Worm (Caenorhabditis elegans): ENCODE data around the gene E02H4.4.

- no peak for TF ChIP-seq mep-1 (tag; optimal IDR thresholded peaks at IDR 0.05)
- TF ChIP-seq unc-62 (GFP tag; optimal IDR thresholded peaks at IDR 0.05): no peak
- no peak for TF ChIP-seq pha-4 (tag; optimal IDR thresholded peaks at IDR 0.05)
- no peak for TF ChIP-seq ceh-43 (GFP tag; optimal IDR thresholded peaks at IDR 0.05)
- no peak for TF ChIP-seq nhr-237 (tag; optimal IDR thresholded peaks at IDR 0.05)
- TF ChIP-seq nhr-76 (tag; optimal IDR thresholded peaks at IDR 0.05): no peak
- no peak for TF ChIP-seq mab-5 (tag; optimal IDR thresholded peaks at IDR 0.05)
- no peak for TF ChIP-seq drap-1 (GFP tag; optimal IDR thresholded peaks at IDR 0.05)
- TF ChIP-seq unc-39 (tag; optimal IDR thresholded peaks at IDR 0.05): no peak
- TF ChIP-seq elt-1 (tag; optimal IDR thresholded peaks at IDR 0.05; ENCODE audit: borderline replicate concordance, insufficient read depth): no peak
- TF ChIP-seq elt-3 (tag; optimal IDR thresholded peaks at IDR 0.05): no peak
- no peak for TF ChIP-seq lin-13 (tag; optimal IDR thresholded peaks at IDR 0.05)
- no peak for TF ChIP-seq ztf-11 (tag; optimal IDR thresholded peaks at IDR 0.05)
Measured at ce11 chrX:14267781-14268180, 10.0 kb downstream of the E02H4.4 start, which contains the start of gene del-1.

Measured in whole organism, mixed stage, embryonic.